Worm (Caenorhabditis elegans): ENCODE measurements around the gene hint-3.

The hint-3 gene

DNA sequence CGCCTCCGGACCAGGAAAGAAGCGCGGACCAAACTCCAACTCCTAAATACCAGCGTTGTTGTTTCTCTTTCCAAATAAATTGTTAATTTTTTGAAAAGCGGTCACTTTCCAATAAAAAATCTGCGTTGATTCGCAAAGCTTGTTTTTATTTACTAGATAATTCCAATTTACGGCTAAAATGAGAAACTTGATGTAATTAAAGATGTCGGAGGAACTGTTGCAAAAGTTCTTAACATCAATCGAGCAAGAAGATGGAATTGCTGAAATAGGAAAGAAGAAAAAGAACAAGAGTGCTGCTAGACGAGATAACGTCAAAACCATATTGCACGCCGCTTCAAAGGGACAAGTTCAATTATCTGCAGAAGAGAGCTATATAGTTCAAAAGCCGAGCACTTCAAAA is 16.8 kb downstream of the hint-3 start, which contains the start of gene C26F1.3:
Gene C26F1.3, plus strand, starts transcription at position 203 of the 400 bp plus-strand sequence.
- no peak for TF ChIP-seq mml-1 (tag; optimal IDR thresholded peaks at IDR 0.05)

DNA sequence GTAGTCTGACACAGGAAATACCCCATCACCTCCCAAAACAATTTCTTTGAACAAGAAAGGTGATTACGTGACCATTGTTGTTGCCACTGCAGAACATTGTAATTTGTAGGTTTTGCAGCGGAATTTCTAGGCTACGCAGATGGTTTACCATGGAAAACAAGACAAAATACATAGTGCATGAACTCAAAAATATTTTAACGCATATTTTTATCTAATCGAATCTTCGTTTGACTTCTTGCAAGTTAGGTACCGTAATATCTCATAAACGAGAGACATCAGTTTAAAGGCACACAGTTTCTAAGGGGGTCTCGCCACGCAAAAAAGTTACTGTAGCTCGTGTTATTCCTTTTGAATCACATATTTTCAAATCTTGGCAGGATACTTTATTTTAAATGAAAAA is 18.7 kb downstream of the hint-3 start:
- no peak for TF ChIP-seq unc-62 (GFP tag; optimal IDR thresholded peaks at IDR 0.05)
- TF ChIP-seq nhr-11 (tag; optimal IDR thresholded peaks at IDR 0.05): no peak
- no peak for TF ChIP-seq elt-3 (tag; optimal IDR thresholded peaks at IDR 0.05)
- no peak for TF ChIP-seq nhr-12 (tag; optimal IDR thresholded peaks at IDR 0.05)
- no peak for TF ChIP-seq ZK546.5 (tag; optimal IDR thresholded peaks at IDR 0.05)
- TF ChIP-seq nhr-237 (tag; optimal IDR thresholded peaks at IDR 0.05): no peak
- TF ChIP-seq nhr-28 (tag; optimal IDR thresholded peaks at IDR 0.05): no peak

DNA sequence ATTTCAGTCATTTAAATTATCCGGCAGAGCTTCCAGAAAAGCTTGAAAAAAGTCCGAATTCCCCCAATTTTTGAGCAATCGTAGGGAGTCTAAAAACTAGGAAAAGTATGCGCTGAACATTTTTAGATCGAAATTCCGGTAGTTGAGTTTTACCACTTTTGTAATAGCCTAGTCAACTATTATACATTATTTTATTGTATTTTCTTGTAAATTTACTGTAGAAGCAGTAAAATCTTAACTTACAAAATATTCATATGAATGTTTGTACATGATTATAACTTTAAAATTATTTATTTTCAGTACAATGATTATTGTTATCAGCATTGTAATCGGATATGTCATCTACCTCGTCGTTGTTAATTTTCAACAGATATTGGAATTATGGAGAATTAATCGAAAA is 21.2 kb downstream of the hint-3 start, which contains the start of gene cyp-32A1:
Gene cyp-32A1, plus strand, starts transcription at position 301 of the 400 bp plus-strand sequence.
- TF ChIP-seq lin-39 (tag; optimal IDR thresholded peaks at IDR 0.05): no peak
- TF ChIP-seq ceh-16 (tag; optimal IDR thresholded peaks at IDR 0.05): no peak
- no peak for TF ChIP-seq lin-15B (tag; optimal IDR thresholded peaks at IDR 0.05)
- TF ChIP-seq fkh-10 (GFP tag; optimal IDR thresholded peaks at IDR 0.05): no peak
- TF ChIP-seq ceh-9 (tag; optimal IDR thresholded peaks at IDR 0.05): no peak
- TF ChIP-seq pqm-1 (tag; optimal IDR thresholded peaks at IDR 0.05): no peak
- TF ChIP-seq eor-1 (tag; optimal IDR thresholded peaks at IDR 0.05): no peak
- no peak for TF ChIP-seq nhr-28 (tag; optimal IDR thresholded peaks at IDR 0.05)
- no peak for TF ChIP-seq sea-2 (GFP tag; optimal IDR thresholded peaks at IDR 0.05)
- TF ChIP-seq lsy-12 (tag; optimal IDR thresholded peaks at IDR 0.05): no peak
- TF ChIP-seq nhr-25 (tag; optimal IDR thresholded peaks at IDR 0.05): no peak
- TF ChIP-seq nhr-43 (tag; optimal IDR thresholded peaks at IDR 0.05; ENCODE audit: poor library complexity, severe bottlenecking): no peak
- no peak for TF ChIP-seq ceh-82 (tag; optimal IDR thresholded peaks at IDR 0.05)
- TF ChIP-seq mml-1 (tag; optimal IDR thresholded peaks at IDR 0.05): no peak
- no peak for TF ChIP-seq elt-3 (tag; optimal IDR thresholded peaks at IDR 0.05)
- no peak for TF ChIP-seq skn-1 (tag; optimal IDR thresholded peaks at IDR 0.05)
- no peak for TF ChIP-seq pha-4 (tag; optimal IDR thresholded peaks at IDR 0.05)
- no peak for TF ChIP-seq daf-12 (tag; optimal IDR thresholded peaks at IDR 0.05)
- TF ChIP-seq egl-27 (tag; optimal IDR thresholded peaks at IDR 0.05): no peak
- no peak for TF ChIP-seq nhr-67 (tag; optimal IDR thresholded peaks at IDR 0.05)

DNA sequence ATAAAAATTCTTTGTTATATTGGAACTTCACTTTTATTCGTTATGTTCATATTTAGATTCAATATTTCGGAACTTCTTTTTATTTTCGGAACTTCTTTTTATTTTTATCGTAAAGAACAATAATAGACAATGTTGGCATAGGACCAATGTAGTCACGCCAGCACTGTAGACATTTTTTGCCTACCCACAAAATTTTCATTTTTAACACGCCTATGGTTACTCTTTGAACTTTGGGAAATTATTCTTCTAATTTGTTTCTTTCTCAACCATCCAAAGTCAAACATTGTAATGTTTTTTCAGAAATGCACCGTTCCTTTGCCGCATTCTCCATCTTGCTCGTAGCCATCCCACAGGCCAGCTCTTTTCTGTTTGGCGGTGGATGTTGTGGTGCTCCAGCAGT is 24.8 kb downstream of the hint-3 start, which contains the start of gene C26F1.1:
Gene C26F1.1, plus strand, starts transcription at position 301 of the 400 bp plus-strand sequence.
- no peak for TF ChIP-seq elt-3 (tag; optimal IDR thresholded peaks at IDR 0.05)
- no peak for TF ChIP-seq egl-5 (tag; optimal IDR thresholded peaks at IDR 0.05)
- TF ChIP-seq lin-15B (tag; optimal IDR thresholded peaks at IDR 0.05): no peak
- no peak for TF ChIP-seq unc-62 (GFP tag; optimal IDR thresholded peaks at IDR 0.05)
- TF ChIP-seq nfya-1 (tag; optimal IDR thresholded peaks at IDR 0.05; ENCODE audit: insufficient read depth): no peak
- TF ChIP-seq nhr-12 (tag; optimal IDR thresholded peaks at IDR 0.05): no peak
- TF ChIP-seq snpc-4 (tag; optimal IDR thresholded peaks at IDR 0.05): no peak
- no peak for TF ChIP-seq ztf-4 (tag; optimal IDR thresholded peaks at IDR 0.05)
- TF ChIP-seq jun-1 (tag; optimal IDR thresholded peaks at IDR 0.05): no peak
- no peak for TF ChIP-seq zag-1 (tag; optimal IDR thresholded peaks at IDR 0.05)
- no peak for TF ChIP-seq ceh-28 (tag; optimal IDR thresholded peaks at IDR 0.05)
- no peak for TF ChIP-seq fkh-10 (GFP tag; optimal IDR thresholded peaks at IDR 0.05)
- no peak for TF ChIP-seq eor-1 (tag; optimal IDR thresholded peaks at IDR 0.05)
- TF ChIP-seq fos-1 (tag; optimal IDR thresholded peaks at IDR 0.05): no peak

DNA sequence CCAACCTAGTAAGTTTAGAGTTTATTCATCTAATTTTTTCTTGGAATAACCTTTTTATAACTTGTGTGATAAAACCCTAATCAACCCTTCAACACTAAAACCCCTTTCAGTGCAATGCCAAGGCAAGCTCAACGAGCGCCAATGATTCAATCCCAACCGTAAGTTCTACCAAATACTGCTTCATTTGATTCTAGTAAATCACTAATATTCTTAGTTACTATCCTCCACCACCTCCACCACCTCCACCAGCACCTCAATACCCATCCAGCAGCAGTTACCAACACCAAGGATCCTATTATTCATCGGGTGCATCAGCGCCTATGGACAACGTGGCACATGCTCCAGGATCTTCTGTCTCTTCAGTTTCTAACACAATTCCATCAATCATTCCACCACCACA is 25.6 kb downstream of the hint-3 start:
- TF ChIP-seq zag-1 (tag; optimal IDR thresholded peaks at IDR 0.05): no peak
- TF ChIP-seq ceh-9 (tag; optimal IDR thresholded peaks at IDR 0.05): no peak
- no peak for TF ChIP-seq nhr-28 (tag; optimal IDR thresholded peaks at IDR 0.05)
- no peak for TF ChIP-seq tbx-2 (tag; optimal IDR thresholded peaks at IDR 0.05)
- no peak for TF ChIP-seq mml-1 (tag; optimal IDR thresholded peaks at IDR 0.05)
- no peak for TF ChIP-seq mdl-1 (tag; optimal IDR thresholded peaks at IDR 0.05)
- no peak for TF ChIP-seq pqm-1 (tag; optimal IDR thresholded peaks at IDR 0.05)
- no peak for TF ChIP-seq fkh-10 (GFP tag; optimal IDR thresholded peaks at IDR 0.05)
- no peak for TF ChIP-seq aly-2 (tag; optimal IDR thresholded peaks at IDR 0.05)
- TF ChIP-seq nhr-43 (tag; optimal IDR thresholded peaks at IDR 0.05; ENCODE audit: poor library complexity, severe bottlenecking): no peak
- TF ChIP-seq nhr-25 (tag; optimal IDR thresholded peaks at IDR 0.05): no peak
- no peak for TF ChIP-seq elt-1 (tag; optimal IDR thresholded peaks at IDR 0.05)
- no peak for TF ChIP-seq nhr-67 (tag; optimal IDR thresholded peaks at IDR 0.05)
- TF ChIP-seq elt-3 (tag; optimal IDR thresholded peaks at IDR 0.05): no peak
- TF ChIP-seq nhr-76 (tag; optimal IDR thresholded peaks at IDR 0.05): no peak
- TF ChIP-seq lin-39 (tag; optimal IDR thresholded peaks at IDR 0.05): no peak
- TF ChIP-seq R02D3.7 (tag; optimal IDR thresholded peaks at IDR 0.05): no peak
- TF ChIP-seq ceh-28 (tag; optimal IDR thresholded peaks at IDR 0.05): no peak
- no peak for TF ChIP-seq ZK546.5 (tag; optimal IDR thresholded peaks at IDR 0.05)
